Worm (Caenorhabditis elegans): ENCODE measurements around the gene Y37D8A.5.

DNA sequence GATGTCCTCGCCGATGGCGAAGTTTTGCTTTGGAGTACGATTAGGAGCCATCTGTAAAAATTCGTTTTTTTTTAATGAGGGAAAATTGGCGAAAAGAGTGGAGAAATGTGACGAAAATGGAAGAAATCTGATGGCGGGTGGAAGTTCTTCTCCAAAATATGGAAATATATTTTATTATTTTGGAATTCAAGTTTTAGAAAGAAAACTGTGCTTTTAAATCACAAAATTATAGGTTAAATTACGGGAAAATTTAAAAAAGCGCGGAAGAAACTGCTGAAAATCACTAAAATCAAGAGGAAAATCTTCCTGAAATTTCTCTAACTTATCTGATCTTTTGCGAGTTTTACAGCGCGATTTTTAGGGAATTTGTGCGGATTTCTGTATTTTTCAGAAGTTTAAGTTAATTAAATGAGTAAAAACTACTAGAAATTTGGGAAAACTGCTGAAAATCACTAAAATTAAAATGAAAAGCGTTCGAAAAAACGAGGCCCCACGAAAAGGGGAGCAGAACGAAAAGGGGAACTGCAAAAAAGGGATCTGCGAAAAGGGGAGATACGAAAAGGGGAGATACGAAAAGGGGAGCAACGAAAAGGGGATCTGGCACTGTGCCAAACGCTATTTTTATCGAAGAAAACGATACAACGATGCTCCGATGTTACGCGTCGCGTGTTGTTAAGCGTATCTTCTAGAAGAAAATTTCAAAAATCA is 22.4 kb upstream of the Y37D8A.5 start, which contains the start of the genes cec-7 and enu-3.5:
- TF ChIP-seq ama-1 (optimal IDR thresholded peaks at IDR 0.05) (no peak), ceh-2 (tag; optimal IDR thresholded peaks at IDR 0.05) (no peak), T23F11.4 (GFP tag; optimal IDR thresholded peaks at IDR 0.05) (no peak), ztf-16 (tag; optimal IDR thresholded peaks at IDR 0.05) (no peak), tbx-2 (tag; optimal IDR thresholded peaks at IDR 0.05) (peak; percentile 43), fkh-10 (GFP tag; optimal IDR thresholded peaks at IDR 0.05) (no peak), unc-55 (GFP tag; optimal IDR thresholded peaks at IDR 0.05) (no peak)

Measured in whole organism, late embryonic.